Fruit fly (Drosophila melanogaster) whole organism: ENCODE measurements around the gene CG13285.

Experiments
- CG8478 ChIP-seq: fragments of >200 bp; optimal IDR thresholded peaks from 2 replicates; lab custom pipeline; 2018; ENCODE audit warnings: inconsistent platforms
- Dll ChIP-seq: fragments of >200 bp; optimal IDR thresholded peaks from 2 replicates; lab custom pipeline; 2017
- EcR ChIP-seq, 2 experiments: fragments of >200 bp; optimal IDR thresholded peaks; 2 replicates each; lab custom pipeline; 2017; ENCODE audit warnings: missing biosample characterization in 2 of 2, missing genetic modification characterization in 2 of 2, missing genetic modification reagents in 2 of 2
- pan ChIP-seq: fragments of >200 bp; optimal IDR thresholded peaks from 2 replicates; lab custom pipeline; 2017
- psq ChIP-seq: fragments of >200 bp; optimal IDR thresholded peaks from 2 replicates; lab custom pipeline; 2017
- usp ChIP-seq: fragments of >200 bp; optimal IDR thresholded peaks from 2 replicates; lab custom pipeline; 2017; ENCODE audit warnings: missing biosample characterization, missing genetic modification characterization, mixed read lengths

DNA sequence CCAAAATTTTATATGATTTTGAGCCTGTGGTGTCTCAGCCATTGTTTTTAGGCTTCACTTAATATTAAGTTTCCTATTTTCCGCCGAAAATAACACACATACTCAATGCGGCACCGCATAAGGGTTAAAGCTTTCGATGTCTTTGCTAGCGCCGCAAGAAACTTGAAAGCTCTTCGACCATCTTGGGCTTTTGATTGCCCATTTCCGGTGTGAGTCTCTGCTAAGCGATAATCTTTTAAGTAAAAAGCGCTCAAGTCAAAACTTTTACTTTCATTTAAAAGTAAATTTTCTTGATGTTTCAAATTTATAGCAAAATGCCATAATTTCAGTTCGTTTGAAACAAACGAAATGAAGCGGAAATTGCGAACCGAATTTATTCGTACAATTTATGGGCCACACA lies 23.6 kb downstream of the CG13285 start:
- no peak for TF ChIP-seq usp
- TF ChIP-seq EcR (GFP tag; optimal IDR thresholded peaks at IDR 0.05; lab: Kevin White, UChicago) = no peak
- no peak for TF ChIP-seq psq (lab: Kevin White, UChicago)
- no peak for TF ChIP-seq CG8478 (lab: Kevin White, UChicago)
- TF ChIP-seq Dll (lab: Kevin White, UChicago) = no peak
- TF ChIP-seq pan (lab: Kevin White, UChicago) = no peak
